Fruit fly (Drosophila melanogaster): ENCODE results near the gene CG34150.

The CG34150 gene

dm6 chr3R:24777101-24777500 lies 37.0 kb upstream of the CG34150 start (continued):
- TF ChIP-seq sens (GFP tag): peak; percentile 33
- no peak for TF ChIP-seq slp2 (GFP tag; optimal IDR thresholded peaks at IDR 0.05)

DNA sequence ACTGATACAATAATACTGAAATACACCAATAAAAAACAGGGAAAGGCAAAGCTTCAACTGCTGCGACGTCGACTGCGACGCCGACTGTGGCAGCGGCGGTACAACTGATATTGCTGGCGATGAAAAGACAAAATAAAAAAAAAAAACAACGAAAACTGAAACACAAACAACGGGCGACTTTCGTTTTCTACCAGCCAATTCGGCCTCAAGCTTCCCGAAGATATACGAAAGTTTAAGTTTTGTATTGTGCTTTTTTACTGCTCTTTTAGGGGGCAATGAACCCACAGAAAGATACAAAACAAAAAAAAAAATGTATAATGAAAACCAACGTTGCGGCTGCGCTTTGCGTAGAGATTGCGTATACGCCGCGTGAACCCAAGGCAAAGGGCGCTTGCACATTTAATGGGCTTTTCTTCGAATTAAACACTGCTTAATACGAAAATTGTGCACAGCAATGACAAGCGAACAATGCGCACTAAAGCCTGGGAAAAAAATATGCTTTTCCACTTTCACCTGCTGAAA lies 35.8 kb upstream of the CG34150 start:
- TF ChIP-seq Blimp-1 (GFP tag; optimal IDR thresholded peaks at IDR 0.05) (peak; percentile 96), oc (tag; optimal IDR thresholded peaks at IDR 0.05) (peak; percentile 23), sqz (GFP tag; optimal IDR thresholded peaks at IDR 0.05) (peak; percentile 43), Dip2 (GFP tag; IDR thresholded peaks at IDR 0.05) (no peak), CG7372 (GFP tag; IDR thresholded peaks at IDR 0.05) (peak; percentile 77), dimm (GFP tag; IDR thresholded peaks at IDR 0.05) (0 out of 2 replicates have a peak, but pooled peaks have one; percentile 7), ewg (GFP tag; optimal IDR thresholded peaks at IDR 0.05) (no peak)

- TF ChIP-seq CG6791 (GFP tag; IDR thresholded peaks at IDR 0.05; ENCODE audit: partially characterized antibody) (peak; percentile 43; the same call in 2 of the 3 replicates), Optix (GFP tag; IDR thresholded peaks at IDR 0.05) (peak; percentile 71; the same call in 2 of the 3 replicates), sug (tag; optimal IDR thresholded peaks at IDR 0.05) (peak; percentile 83), CG6813 (GFP tag; optimal IDR thresholded peaks at IDR 0.05) (peak; percentile 89), CG15011 (GFP tag; optimal IDR thresholded peaks at IDR 0.05) (peak; percentile 79), pnt (GFP tag; optimal IDR thresholded peaks at IDR 0.05) (no peak), Vsx1 (GFP tag; optimal IDR thresholded peaks at IDR 0.05) (peak; percentile 77), scrt (GFP tag; optimal IDR thresholded peaks at IDR 0.05) (peak; percentile 81), fd64A (GFP tag; optimal IDR thresholded peaks at IDR 0.05) (peak; percentile 73), CG4820 (GFP tag; optimal IDR thresholded peaks at IDR 0.05) (peak; percentile 73), Opbp (GFP tag; IDR thresholded peaks at IDR 0.05; ENCODE audit: partially characterized antibody) (peak; percentile 35; the same call in 1 of the 3 replicates), CG12942 (GFP tag; optimal IDR thresholded peaks at IDR 0.05) (peak; percentile 66), crp (GFP tag; optimal IDR thresholded peaks at IDR 0.05) (peak in 1 of 2 experiments; percentile 55), CG9932 (GFP tag; IDR thresholded peaks at IDR 0.05) (peak; percentile 66), Dad (GFP tag; optimal IDR thresholded peaks at IDR 0.05) (peak; percentile 60), gsb-n (tag; optimal IDR thresholded peaks at IDR 0.05) (peak; percentile 55), TFAM (GFP tag; optimal IDR thresholded peaks at IDR 0.05) (peak; percentile 47), MBD-R2 (GFP tag; IDR thresholded peaks at IDR 0.05) (peak; percentile 75), B-H1 (GFP tag; IDR thresholded peaks at IDR 0.05) (peak; percentile 54), CG10959 (GFP tag; IDR thresholded peaks at IDR 0.05) (peak; percentile 53), Sox100B (GFP tag; optimal IDR thresholded peaks at IDR 0.05) (no peak), CG4617 (GFP tag; optimal IDR thresholded peaks at IDR 0.05; ENCODE audit: borderline replicate concordance) (peak; percentile 91), NFAT (GFP tag; IDR thresholded peaks at IDR 0.05) (peak; percentile 78), Bteb2 (GFP tag; optimal IDR thresholded peaks at IDR 0.05) (peak; percentile 82), seq (GFP tag; IDR thresholded peaks at IDR 0.05) (peak; percentile 56; the same call in 1 of the 2 replicates), jigr1 (GFP tag; IDR thresholded peaks at IDR 0.05) (no peak), CG8944 (GFP tag; optimal IDR thresholded peaks at IDR 0.05) (peak; percentile 43), CG2875 (GFP tag; optimal IDR thresholded peaks at IDR 0.05) (peak; percentile 74), Poxn (GFP tag; IDR thresholded peaks at IDR 0.05) (no peak), Ravus (GFP tag; IDR thresholded peaks at IDR 0.05) (no peak; the same call in 1 of the 2 replicates), hbn (GFP tag; IDR thresholded peaks at IDR 0.05; ENCODE audit: partially characterized antibody) (no peak), CG8281 (tag; optimal IDR thresholded peaks at IDR 0.05) (peak; percentile 68), CG13775 (GFP tag; optimal IDR thresholded peaks at IDR 0.05) (peak; percentile 93), Kr (GFP tag; optimal IDR thresholded peaks at IDR 0.05) (no peak), Trl (optimal IDR thresholded peaks at IDR 0.05) (peak in 1 of 2 experiments; percentile 18), Trl (GFP tag; optimal IDR thresholded peaks at IDR 0.05) (peak; percentile 71), CG17568 (GFP tag; optimal IDR thresholded peaks at IDR 0.05) (no peak), CG11093 (GFP tag; IDR thresholded peaks at IDR 0.05) (peak; percentile 14; the same call in 1 of the 3 replicates)
Measured at dm6 chr3R:24787042-24787565, 27.0 kb upstream of the CG34150 start, which contains the start of gene CG5805. TSS of gene CG5805 (minus strand) at chr3R:24787421.

Data from whole organism, embryonic.